Worm (Caenorhabditis elegans) whole organism, L2 larva: ENCODE data around the gene cyy-1.

Source experiments
- ZK546.5 ChIP-seq: sonication (generic microtip); optimal IDR thresholded peaks from 2 replicates; lab custom pipeline; 2017; ENCODE audit warnings: missing biosample characterization, missing genetic modification characterization
- ama-1 ChIP-seq: fragments of 150-350 bp; optimal IDR thresholded peaks from 2 replicates; lab custom pipeline; 2018; ENCODE audit warnings: inconsistent platforms
- egl-27 ChIP-seq: sonication (generic microtip); optimal IDR thresholded peaks from 3 replicates; lab custom pipeline; 2017; ENCODE audit warnings: missing biosample characterization, missing genetic modification reagents, missing genetic modification characterization
- elt-1 ChIP-seq: fragments of 150-350 bp; optimal IDR thresholded peaks from 2 replicates; lab custom pipeline; 2014; ENCODE audit warnings: missing biosample characterization, missing genetic modification characterization
- lin-39 ChIP-seq: fragments of 150-350 bp; optimal IDR thresholded peaks from 2 replicates; lab custom pipeline; 2014; ENCODE audit warnings: missing biosample characterization, missing genetic modification reagents, missing genetic modification characterization
- lsy-2 ChIP-seq, 2 experiments: fragments of 150-350 bp in 1 of 2; sonication (generic microtip) in 1 of 2; optimal IDR thresholded peaks; 2 replicates each; lab custom pipeline; 2014 to 2017; ENCODE audit warnings: missing biosample characterization in 2 of 2, missing genetic modification characterization in 2 of 2
- nhr-23 ChIP-seq: fragments of 150-350 bp; optimal IDR thresholded peaks from 2 replicates; lab custom pipeline; 2014; ENCODE audit warnings: missing biosample characterization, missing genetic modification reagents, missing genetic modification characterization
- sma-9 ChIP-seq, 2 experiments: fragments of 150-350 bp in 1 of 2; sonication (generic microtip) in 1 of 2; optimal IDR thresholded peaks; 2 replicates each; lab custom pipeline; 2014 to 2016; ENCODE audit warnings: missing genetic modification characterization in 2 of 2, mild to moderate bottlenecking in 1 of 2, missing biosample characterization in 1 of 2, missing compliant biosample characterization in 1 of 2, missing genetic modification reagents in 1 of 2, moderate library complexity in 1 of 2

DNA sequence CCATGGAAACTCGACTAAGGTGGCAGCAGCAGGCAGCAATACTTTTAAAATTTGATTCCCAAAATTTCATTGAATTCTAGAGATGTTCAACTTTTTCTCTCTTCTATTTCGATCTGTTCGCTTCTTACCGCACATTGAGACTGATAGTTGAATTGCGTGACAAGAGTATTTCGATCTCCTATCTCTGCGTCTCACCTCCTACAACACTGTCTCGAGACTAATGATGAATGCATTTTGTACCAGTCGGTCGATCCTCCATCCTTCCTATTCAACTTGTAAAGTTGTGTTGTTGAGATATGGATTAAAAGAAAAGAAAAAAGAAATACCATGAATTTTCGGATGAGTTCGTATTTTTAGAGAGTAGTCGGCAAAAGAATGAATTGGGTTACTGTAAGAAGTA, 45.5 kb downstream of the cyy-1 start:
- TF ChIP-seq elt-1 (no peak), egl-27 (tag; lab: Kevin White, UChicago) (no peak), sma-9 (GFP tag; optimal IDR thresholded peaks at IDR 0.05; lab: Kevin White, UChicago) (no peak), sma-9 (tag; optimal IDR thresholded peaks at IDR 0.05; lab: Kevin White, UChicago) (no peak), nhr-23 (no peak), ZK546.5 (no peak), lin-39 (tag; lab: Kevin White, UChicago) (no peak), lsy-2 (tag; optimal IDR thresholded peaks at IDR 0.05; lab: Kevin White, UChicago) (no peak), ama-1 (no peak)
